Fruit fly (Drosophila melanogaster): ENCODE data around the gene RYa-R.

DNA sequence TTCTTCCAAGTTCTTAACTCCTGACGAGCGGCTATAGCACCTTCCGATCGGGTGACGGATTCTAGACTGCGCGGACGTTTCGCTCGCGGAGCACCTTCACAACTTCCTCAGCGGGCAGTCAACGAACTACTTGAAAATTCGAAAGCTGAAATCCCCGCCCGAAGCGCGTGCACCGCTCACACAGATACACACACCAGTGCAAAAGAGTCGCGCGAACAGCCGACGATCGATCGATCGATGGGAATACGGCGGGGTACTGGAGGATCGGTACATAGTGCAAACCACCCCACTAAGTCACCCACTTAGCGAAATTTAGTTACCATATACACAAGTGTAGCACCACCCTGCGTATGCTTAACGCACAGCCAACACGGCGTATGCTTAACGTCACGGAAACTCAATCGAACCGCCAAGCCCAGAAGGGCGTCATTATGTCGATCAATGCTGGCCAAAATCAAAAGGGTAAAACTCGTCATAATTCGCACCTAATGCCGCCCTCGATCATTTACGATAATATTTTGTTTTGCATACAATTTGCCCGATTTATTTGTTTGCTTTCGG is 109.4 kb downstream of the RYa-R start, which contains the start of gene CAH9:
- TF ChIP-seq CG7101 (tag; optimal IDR thresholded peaks at IDR 0.05) (no peak), cic (GFP tag; optimal IDR thresholded peaks at IDR 0.05) (no peak), CG12768 (GFP tag; optimal IDR thresholded peaks at IDR 0.05) (no peak), Mnt (GFP tag; optimal IDR thresholded peaks at IDR 0.05) (no peak)

Measured in whole organism, adult.